Fruit fly (Drosophila melanogaster) whole organism, embryonic: Measurements from ENCODE around the gene Esyt2.

ENCODE experiments used
- ATbp ChIP-seq: fragments of 200-800 bp; sonication (Bioruptor generic); optimal IDR thresholded peaks from 2 replicates; lab custom pipeline; 2017; ENCODE audit warnings: missing biosample characterization, mild to moderate bottlenecking, missing genetic modification characterization, missing genetic modification reagents
- Asciz ChIP-seq: fragments of 200-800 bp; sonication (Bioruptor generic); optimal IDR thresholded peaks from 2 replicates; lab custom pipeline; 2017; ENCODE audit warnings: missing biosample characterization, mild to moderate bottlenecking, missing genetic modification characterization, missing genetic modification reagents
- Awh ChIP-seq: fragments of 200-800 bp; sonication (Bioruptor generic); IDR thresholded peaks from 2 replicates; pipeline ENCODE4, ENCODE4 v1.3.6; 2022; ENCODE audit warnings: missing biosample characterization, missing genetic modification characterization
- B-H2 ChIP-seq: fragments of 200-800 bp; sonication (Bioruptor generic); optimal IDR thresholded peaks from 2 replicates; lab custom pipeline; 2018; ENCODE audit warnings: missing biosample characterization, mild to moderate bottlenecking, missing genetic modification characterization
- BEAF-32 ChIP-seq: fragments of 200-800 bp; sonication (Bioruptor generic); optimal IDR thresholded peaks from 3 replicates; lab custom pipeline; 2017; ENCODE audit warnings: missing biosample characterization, missing genetic modification characterization, mild to moderate bottlenecking, moderate library complexity, missing genetic modification reagents
- CG10462 ChIP-seq: fragments of 200-800 bp; sonication (Bioruptor generic); optimal IDR thresholded peaks from 2 replicates; lab custom pipeline; 2016; ENCODE audit warnings: missing biosample characterization, missing genetic modification characterization
- CG12219 ChIP-seq: fragments of 200-800 bp; sonication (Bioruptor generic); optimal IDR thresholded peaks from 3 replicates; lab custom pipeline; 2018; ENCODE audit warnings: missing biosample characterization, mild to moderate bottlenecking, missing genetic modification characterization
- CG12391 ChIP-seq: fragments of 200-800 bp; sonication (Bioruptor generic); optimal IDR thresholded peaks from 3 replicates; lab custom pipeline; 2018; ENCODE audit warnings: missing biosample characterization, mild to moderate bottlenecking, missing genetic modification characterization, moderate library complexity
- CG14050 ChIP-seq: fragments of 200-800 bp; sonication (Bioruptor generic); IDR thresholded peaks from 3 replicates; pipeline ENCODE4 v1.3.6; 2022; ENCODE audit warnings: missing biosample characterization, missing genetic modification characterization
- CG30431 ChIP-seq: fragments of 200-800 bp; sonication (Bioruptor generic); optimal IDR thresholded peaks from 2 replicates; lab custom pipeline; 2017; ENCODE audit warnings: missing biosample characterization, missing genetic modification characterization
- CG3995 ChIP-seq: fragments of 200-800 bp; sonication (Bioruptor generic); optimal IDR thresholded peaks from 3 replicates; lab custom pipeline; 2016; ENCODE audit warnings: missing biosample characterization, missing genetic modification characterization
- CG4328 ChIP-seq: fragments of 200-800 bp; sonication (Bioruptor generic); optimal IDR thresholded peaks from 3 replicates; lab custom pipeline; 2017; ENCODE audit warnings: missing biosample characterization, missing genetic modification reagents, missing genetic modification characterization
- CG5180 ChIP-seq: fragments of 200-800 bp; sonication (Bioruptor generic); optimal IDR thresholded peaks from 3 replicates; lab custom pipeline; 2017; ENCODE audit warnings: missing biosample characterization, missing genetic modification characterization, mild to moderate bottlenecking, moderate library complexity, missing genetic modification reagents
- CG6654 ChIP-seq: fragments of 200-800 bp; sonication (Bioruptor generic); optimal IDR thresholded peaks from 2 replicates; lab custom pipeline; 2017; ENCODE audit warnings: missing biosample characterization, mild to moderate bottlenecking, missing genetic modification characterization
- CG6765 ChIP-seq: fragments of 200-800 bp; sonication (Bioruptor generic); optimal IDR thresholded peaks from 3 replicates; lab custom pipeline; 2017; ENCODE audit warnings: missing biosample characterization, mild to moderate bottlenecking, missing genetic modification characterization
- CG7271 ChIP-seq: fragments of 200-800 bp; sonication (Bioruptor generic); optimal IDR thresholded peaks from 2 replicates; lab custom pipeline; 2018; ENCODE audit warnings: missing biosample characterization, mild to moderate bottlenecking, missing genetic modification characterization, moderate library complexity
- CG7372 ChIP-seq: fragments of 200-800 bp; sonication (Bioruptor generic); IDR thresholded peaks from 2 replicates; pipeline ENCODE4 v1.3.6; 2022; ENCODE audit warnings: missing biosample characterization, missing genetic modification characterization
- CG7556 ChIP-seq: fragments of 200-800 bp; sonication (Bioruptor generic); optimal IDR thresholded peaks from 2 replicates; lab custom pipeline; 2017; ENCODE audit warnings: missing biosample characterization, mild to moderate bottlenecking, missing genetic modification characterization
- CG9215 ChIP-seq: fragments of 200-800 bp; sonication (Bioruptor generic); IDR thresholded peaks from 2 replicates; pipeline ENCODE4 v1.3.6; 2022; ENCODE audit warnings: missing biosample characterization, missing genetic modification characterization
- CG9437 ChIP-seq: fragments of 200-800 bp; sonication (Bioruptor generic); optimal IDR thresholded peaks from 2 replicates; lab custom pipeline; 2018; ENCODE audit warnings: missing biosample characterization, mild to moderate bottlenecking, missing genetic modification characterization
- CG9609 ChIP-seq: fragments of 200-800 bp; sonication (Bioruptor generic); optimal IDR thresholded peaks from 3 replicates; lab custom pipeline; 2016; ENCODE audit warnings: missing biosample characterization, missing genetic modification characterization
- Camta ChIP-seq: fragments of 200-800 bp; sonication (Bioruptor generic); optimal IDR thresholded peaks from 2 replicates; lab custom pipeline; 2016; ENCODE audit warnings: missing biosample characterization, missing genetic modification characterization
- D19A ChIP-seq: fragments of 200-800 bp; optimal IDR thresholded peaks from 3 replicates; lab custom pipeline; 2019; ENCODE audit warnings: missing biosample characterization, mild to moderate bottlenecking, missing genetic modification characterization, moderate library complexity
- Dfd ChIP-seq, 2 experiments: fragments of >200 bp; optimal IDR thresholded peaks; 2 replicates each; lab custom pipeline; 2017; ENCODE audit warnings: missing biosample characterization in 2 of 2, missing genetic modification characterization in 2 of 2
- Dip2 ChIP-seq: fragments of 200-800 bp; sonication (Bioruptor generic); IDR thresholded peaks from 2 replicates; pipeline ENCODE4 v1.3.6; 2022; ENCODE audit warnings: missing biosample characterization, missing genetic modification characterization
- Ets65A ChIP-seq: fragments of 200-800 bp; sonication (Bioruptor generic); peaks from one replicate; lab custom pipeline; 2016; ENCODE audit warnings: missing biosample characterization, missing genetic modification characterization
- Hey ChIP-seq: fragments of 200-800 bp; sonication (Bioruptor generic); optimal IDR thresholded peaks from 3 replicates; lab custom pipeline; 2018; ENCODE audit warnings: missing biosample characterization, mild to moderate bottlenecking, missing genetic modification characterization
- Jarid2 ChIP-seq: fragments of 200-800 bp; sonication (Bioruptor generic); optimal IDR thresholded peaks from 3 replicates; lab custom pipeline; 2017; ENCODE audit warnings: mild to moderate bottlenecking, missing biosample characterization, missing genetic modification reagents, missing genetic modification characterization
- Kr ChIP-seq: fragments of 200-800 bp; sonication (Bioruptor generic); optimal IDR thresholded peaks from 2 replicates; lab custom pipeline; 2017; ENCODE audit warnings: missing biosample characterization, mild to moderate bottlenecking, missing genetic modification characterization
- NFAT ChIP-seq: fragments of 200-800 bp; sonication (Bioruptor generic); IDR thresholded peaks from 2 replicates; pipeline ENCODE4 v1.3.6; 2022; ENCODE audit warnings: missing biosample characterization, missing genetic modification characterization
- NfI ChIP-seq: fragments of 200-800 bp; sonication (Bioruptor generic); optimal IDR thresholded peaks from 3 replicates; lab custom pipeline; 2018; ENCODE audit warnings: missing biosample characterization, mild to moderate bottlenecking, missing genetic modification characterization, moderate library complexity
- Side ChIP-seq: fragments of 200-800 bp; sonication (Bioruptor generic); optimal IDR thresholded peaks from 2 replicates; lab custom pipeline; 2016; ENCODE audit warnings: missing biosample characterization, missing genetic modification characterization
- Ssrp ChIP-seq: fragments of 200-800 bp; sonication (Bioruptor generic); optimal IDR thresholded peaks from 2 replicates; lab custom pipeline; 2018; ENCODE audit warnings: missing biosample characterization, mild to moderate bottlenecking, missing genetic modification characterization, moderate library complexity
- al ChIP-seq: fragments of 200-800 bp; sonication (Bioruptor generic); IDR thresholded peaks from 2 replicates; pipeline ENCODE4 v1.3.6; 2022; ENCODE audit warnings: missing biosample characterization, missing genetic modification characterization
- aop ChIP-seq: fragments of 200-800 bp; sonication (Bioruptor generic); IDR thresholded peaks from 2 replicates; pipeline ENCODE4 v1.3.6; 2022; ENCODE audit warnings: missing biosample characterization, missing genetic modification characterization
- ap ChIP-seq: fragments of 200-800 bp; sonication (Bioruptor generic); IDR thresholded peaks from 2 replicates; pipeline ENCODE4 v1.3.6; 2022; ENCODE audit warnings: missing biosample characterization, missing genetic modification characterization
- bowl ChIP-seq: fragments of 200-800 bp; sonication (Bioruptor generic); IDR thresholded peaks from 2 replicates; pipeline ENCODE4 v1.3.6; 2022; ENCODE audit warnings: missing biosample characterization, missing genetic modification characterization
- ci ChIP-seq: fragments of 200-800 bp; sonication (Bioruptor generic); IDR thresholded peaks from 3 replicates; pipeline ENCODE4 v1.3.6; 2022; ENCODE audit warnings: missing biosample characterization, missing genetic modification characterization
- dimm ChIP-seq: fragments of 200-800 bp; sonication (Bioruptor generic); IDR thresholded peaks from 2 replicates; pipeline ENCODE4 v1.3.6; 2022; ENCODE audit warnings: missing biosample characterization, missing genetic modification characterization
- dysf ChIP-seq: fragments of 200-800 bp; sonication (Bioruptor generic); IDR thresholded peaks from 3 replicates; pipeline ENCODE4 v1.3.6; 2022; ENCODE audit warnings: missing biosample characterization, missing genetic modification characterization
- ftz-f1 ChIP-seq: fragments of 200-800 bp; sonication (Bioruptor generic); optimal IDR thresholded peaks from 2 replicates; lab custom pipeline; 2016; ENCODE audit warnings: missing biosample characterization, missing genetic modification characterization
- hbn ChIP-seq: fragments of 200-800 bp; sonication (Bioruptor generic); IDR thresholded peaks from 2 replicates; pipeline ENCODE4 v1.3.6; 2022; ENCODE audit warnings: missing biosample characterization, missing genetic modification characterization; ENCODE audit not compliant: partially characterized antibody
- insv ChIP-seq, 2 experiments: fragments of 200-800 bp; sonication (Bioruptor generic); optimal IDR thresholded peaks; 3 replicates each; lab custom pipeline; 2016 to 2018; ENCODE audit warnings: missing biosample characterization in 2 of 2, missing genetic modification characterization in 2 of 2
- klu ChIP-seq: fragments of 200-800 bp; sonication (Bioruptor generic); IDR thresholded peaks from 2 replicates; pipeline ENCODE4 v1.3.6; 2022; ENCODE audit warnings: missing biosample characterization, missing genetic modification characterization
- mirr ChIP-seq: fragments of 200-800 bp; sonication (Bioruptor generic); optimal IDR thresholded peaks from 3 replicates; lab custom pipeline; 2018; ENCODE audit warnings: missing biosample characterization, mild to moderate bottlenecking, missing genetic modification characterization
- mld ChIP-seq: fragments of 200-800 bp; sonication (Bioruptor generic); IDR thresholded peaks from 3 replicates; pipeline ENCODE4 v1.3.6; 2022; ENCODE audit warnings: missing biosample characterization, missing genetic modification characterization; ENCODE audit not compliant: partially characterized antibody
- p53 ChIP-seq: fragments of 200-800 bp; sonication (Bioruptor generic); optimal IDR thresholded peaks from 2 replicates; lab custom pipeline; 2016; ENCODE audit warnings: missing biosample characterization, missing genetic modification characterization
- pum ChIP-seq: fragments of 200-800 bp; sonication (Bioruptor generic); optimal IDR thresholded peaks from 2 replicates; lab custom pipeline; 2016; ENCODE audit warnings: missing biosample characterization, missing genetic modification characterization
- sob ChIP-seq: fragments of 200-800 bp; sonication (Bioruptor generic); IDR thresholded peaks from 2 replicates; pipeline ENCODE4 v1.3.6; 2022; ENCODE audit warnings: missing biosample characterization, missing genetic modification characterization
- trh ChIP-seq: fragments of 200-800 bp; sonication (Bioruptor generic); optimal IDR thresholded peaks from 2 replicates; lab custom pipeline; 2016; ENCODE audit warnings: missing biosample characterization, missing genetic modification characterization
- wdn ChIP-seq: fragments of 200-800 bp; sonication (Bioruptor generic); IDR thresholded peaks from 2 replicates; pipeline ENCODE4 v1.3.6; 2022; ENCODE audit warnings: missing biosample characterization, missing genetic modification characterization
- z ChIP-seq: fragments of 200-800 bp; sonication (Bioruptor generic); IDR thresholded peaks from 3 replicates; pipeline ENCODE4 v1.3.6; 2022; ENCODE audit warnings: missing biosample characterization, missing genetic modification characterization
- zen2 ChIP-seq: fragments of 200-800 bp; sonication (Bioruptor generic); IDR thresholded peaks from 3 replicates; pipeline ENCODE4 v1.3.6; 2022; ENCODE audit warnings: missing biosample characterization, missing genetic modification characterization; ENCODE audit not compliant: partially characterized antibody

Esyt2 gene

DNA sequence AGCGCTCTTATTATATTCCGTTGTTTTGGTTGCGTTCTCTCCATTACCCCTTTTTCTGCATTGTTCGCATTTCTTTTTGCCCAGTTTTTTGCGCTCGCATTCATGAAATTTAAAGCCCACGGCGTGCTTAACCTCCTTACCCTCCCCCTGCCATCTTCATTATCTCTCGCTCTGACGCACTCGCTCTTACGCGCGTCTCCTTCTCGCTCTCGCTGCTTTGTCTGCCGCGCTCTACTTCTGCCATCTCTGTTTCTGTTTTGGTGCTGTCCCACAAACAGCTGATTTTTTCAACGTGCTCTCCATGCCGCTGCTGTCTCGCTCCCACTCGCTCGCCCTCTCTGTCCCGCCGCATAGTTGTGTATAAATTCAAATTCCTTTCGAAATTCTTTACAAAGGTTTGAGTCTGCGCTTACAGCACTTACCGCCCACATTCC lies 42.0 kb downstream of the Esyt2 start (continued):
- no peak for TF ChIP-seq hbn
- no peak for TF ChIP-seq dysf (GFP tag; lab: Robert Waterston, UW)
- TF ChIP-seq pum (GFP tag; lab: Kevin White, UChicago) = no peak
- TF ChIP-seq NfI (GFP tag; lab: Kevin White, UChicago) = peak; percentile 0
- peak; percentile 70 for TF ChIP-seq mirr (GFP tag; lab: Kevin White, UChicago)
- no peak for TF ChIP-seq ap (GFP tag; lab: Robert Waterston, UW)
- no peak for TF ChIP-seq klu (GFP tag; lab: Robert Waterston, UW)
- TF ChIP-seq Kr (GFP tag; lab: Kevin White, UChicago) = no peak
- TF ChIP-seq Jarid2 (GFP tag; lab: Kevin White, UChicago) = no peak
- no peak for TF ChIP-seq CG7556 (GFP tag; lab: Kevin White, UChicago)
- no peak for TF ChIP-seq CG9609 (GFP tag; lab: Kevin White, UChicago)
- TF ChIP-seq ci (GFP tag; lab: Robert Waterston, UW) = no peak
- peak; percentile 13 for TF ChIP-seq CG5180 (GFP tag; lab: Kevin White, UChicago)
- TF ChIP-seq CG14050 = no peak
- no peak for TF ChIP-seq CG4328 (GFP tag; lab: Kevin White, UChicago)
- peak; percentile 10 for TF ChIP-seq D19A (tag; lab: Kevin White, UChicago)
- TF ChIP-seq Ets65A (GFP tag; lab: Kevin White, UChicago) = peak; percentile 22
- TF ChIP-seq CG12391 (tag; lab: Kevin White, UChicago) = no peak
- TF ChIP-seq CG7372 (GFP tag; lab: Robert Waterston, UW) = no peak
- no peak for TF ChIP-seq z (GFP tag; lab: Robert Waterston, UW)
- no peak for TF ChIP-seq CG9437 (GFP tag; lab: Kevin White, UChicago)
- no peak for TF ChIP-seq Awh
- TF ChIP-seq CG12219 (GFP tag; lab: Kevin White, UChicago) = no peak
- TF ChIP-seq Asciz (GFP tag; lab: Kevin White, UChicago) = no peak
- no peak for TF ChIP-seq wdn (GFP tag; lab: Robert Waterston, UW)
- no peak for TF ChIP-seq sob (GFP tag; lab: Robert Waterston, UW)
- no peak for TF ChIP-seq p53
- no peak for TF ChIP-seq CG30431
- no peak for TF ChIP-seq trh (GFP tag; lab: Kevin White, UChicago)
- TF ChIP-seq Hey (tag; lab: Kevin White, UChicago) = no peak
- peak; percentile 43 for TF ChIP-seq ftz-f1 (GFP tag; lab: Kevin White, UChicago)
- TF ChIP-seq al (GFP tag; lab: Robert Waterston, UW) = no peak
- no peak for TF ChIP-seq mld (GFP tag; lab: Robert Waterston, UW)
- no peak for TF ChIP-seq Camta (GFP tag; lab: Kevin White, UChicago)
- no peak for TF ChIP-seq ATbp
- TF ChIP-seq CG9215 = no peak
- no peak for TF ChIP-seq zen2 (GFP tag; lab: Robert Waterston, UW)
- no peak for TF ChIP-seq CG10462 (GFP tag; lab: Kevin White, UChicago)
- no peak for TF ChIP-seq CG3995
- TF ChIP-seq B-H2 (GFP tag; lab: Kevin White, UChicago) = peak; percentile 10
- TF ChIP-seq BEAF-32 (GFP tag; lab: Kevin White, UChicago) = peak; percentile 32
- no peak for TF ChIP-seq Dip2
- TF ChIP-seq Dfd (GFP tag; optimal IDR thresholded peaks at IDR 0.05; lab: Kevin White, UChicago) = no peak
- no peak for TF ChIP-seq CG7271 (tag; lab: Kevin White, UChicago)
- no peak for TF ChIP-seq NFAT (GFP tag; lab: Robert Waterston, UW)
- no peak for TF ChIP-seq CG6654 (GFP tag; lab: Kevin White, UChicago)
- TF ChIP-seq aop (GFP tag; lab: Robert Waterston, UW) = no peak
- no peak for TF ChIP-seq CG6765 (GFP tag; lab: Kevin White, UChicago)
- TF ChIP-seq Side (GFP tag; lab: Kevin White, UChicago) = peak; percentile 37
- TF ChIP-seq bowl (GFP tag; lab: Robert Waterston, UW) = no peak
- TF ChIP-seq dimm (GFP tag; lab: Robert Waterston, UW) = no peak
- TF ChIP-seq insv (GFP tag; optimal IDR thresholded peaks at IDR 0.05; lab: Kevin White, UChicago) = no peak
- no peak for TF ChIP-seq Ssrp
